Fruit fly (Drosophila melanogaster): Measurements from ENCODE around the gene RpL36A.

Gene RpL36A

DNA sequence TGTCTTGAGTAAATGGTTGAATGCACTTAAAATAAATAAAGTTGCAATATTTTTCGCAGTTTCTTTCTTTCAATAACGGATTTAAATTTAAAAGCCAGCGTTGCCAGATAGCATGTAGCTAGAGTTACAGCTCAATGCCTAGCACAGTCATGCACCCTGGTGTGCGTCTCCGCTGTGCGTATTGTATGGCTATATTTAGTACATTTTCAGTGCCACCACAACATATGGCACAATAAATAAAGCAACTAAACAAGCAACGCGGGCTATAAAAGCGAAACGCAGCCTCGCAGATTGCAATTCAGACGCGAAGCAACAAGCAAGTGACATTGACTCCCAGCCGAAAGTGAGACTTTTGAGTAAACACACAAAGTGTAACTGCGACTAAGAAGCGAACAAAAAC is 44.1 kb downstream of the RpL36A start, which contains the start of gene Sirup (continued):
- TF ChIP-seq chinmo (GFP tag; IDR thresholded peaks at IDR 0.05; ENCODE audit: partially characterized antibody) (peak; percentile 49; the same call in 1 of the 4 replicates), lov (optimal IDR thresholded peaks at IDR 0.05) (no peak), lov (GFP tag; IDR thresholded peaks at IDR 0.05) (no peak), Fer1 (GFP tag; optimal IDR thresholded peaks at IDR 0.05) (peak; percentile 9), Opbp (GFP tag; IDR thresholded peaks at IDR 0.05; ENCODE audit: partially characterized antibody) (peak; percentile 80), CG11696 (GFP tag; IDR thresholded peaks at IDR 0.05) (no peak), Hmr (GFP tag; optimal IDR thresholded peaks at IDR 0.05) (peak; percentile 56), ab (GFP tag; optimal IDR thresholded peaks at IDR 0.05) (no peak), CG3281 (GFP tag; optimal IDR thresholded peaks at IDR 0.05) (no peak), CG9797 (GFP tag; optimal IDR thresholded peaks at IDR 0.05) (peak; percentile 50), CG12236 (GFP tag; optimal IDR thresholded peaks at IDR 0.05) (no peak), ro (GFP tag; IDR thresholded peaks at IDR 0.05) (no peak), CG12104 (GFP tag; optimal IDR thresholded peaks at IDR 0.05) (no peak), pb (GFP tag; optimal IDR thresholded peaks at IDR 0.05) (no peak), br (optimal IDR thresholded peaks at IDR 0.05) (no peak), CG8089 (GFP tag; optimal IDR thresholded peaks at IDR 0.05) (no peak), Dfd (GFP tag; optimal IDR thresholded peaks at IDR 0.05) (no peak), caup (GFP tag; optimal IDR thresholded peaks at IDR 0.05; ENCODE audit: severe bottlenecking) (no peak), E2f2 (GFP tag; IDR thresholded peaks at IDR 0.05) (peak; percentile 94), CG8290 (GFP tag; optimal IDR thresholded peaks at IDR 0.05) (no peak), CG8290 (tag; optimal IDR thresholded peaks at IDR 0.05) (peak in 1 of 2 experiments; percentile 28), CG1603 (tag; optimal IDR thresholded peaks at IDR 0.05) (peak; percentile 60), CG34376 (GFP tag; optimal IDR thresholded peaks at IDR 0.05) (no peak), Doc3 (GFP tag; IDR thresholded peaks at IDR 0.05; ENCODE audit: partially characterized antibody) (no peak), sd (tag; optimal IDR thresholded peaks at IDR 0.05) (no peak), cad (GFP tag; optimal IDR thresholded peaks at IDR 0.05) (peak; percentile 21), CG6683 (GFP tag; optimal IDR thresholded peaks at IDR 0.05) (no peak), Awh (GFP tag; IDR thresholded peaks at IDR 0.05) (no peak), CG2875 (GFP tag; optimal IDR thresholded peaks at IDR 0.05) (no peak), CG10267 (tag; optimal IDR thresholded peaks at IDR 0.05) (peak; percentile 38), gro (GFP tag; optimal IDR thresholded peaks at IDR 0.05) (peak; percentile 21), nmo (GFP tag; optimal IDR thresholded peaks at IDR 0.05) (peak; percentile 43), trem (tag; optimal IDR thresholded peaks at IDR 0.05) (peak; percentile 54), CG6654 (GFP tag; optimal IDR thresholded peaks at IDR 0.05) (no peak), CG31441 (GFP tag; IDR thresholded peaks at IDR 0.05) (no peak), CG11247 (GFP tag; IDR thresholded peaks at IDR 0.05) (peak; percentile 45; the same call in 1 of the 2 replicates), PHDP (tag; optimal IDR thresholded peaks at IDR 0.05) (no peak), croc (GFP tag; conservative IDR thresholded peaks at IDR 0.05) (no peak), CG17328 (GFP tag; IDR thresholded peaks at IDR 0.05) (peak; percentile 35; the same call in 1 of the 2 replicates), dpn (GFP tag; optimal IDR thresholded peaks at IDR 0.05) (no peak), NC2α (GFP tag; optimal IDR thresholded peaks at IDR 0.05) (peak; percentile 15), CG7963 (GFP tag; IDR thresholded peaks at IDR 0.05; ENCODE audit: partially characterized antibody) (no peak), CG9932 (GFP tag; IDR thresholded peaks at IDR 0.05) (peak; percentile 38), Atf6 (GFP tag; IDR thresholded peaks at IDR 0.05) (no peak), CG7556 (GFP tag; optimal IDR thresholded peaks at IDR 0.05) (no peak), amos (GFP tag; IDR thresholded peaks at IDR 0.05; ENCODE audit: partially characterized antibody) (peak; percentile 62; the same call in 1 of the 2 replicates), so (GFP tag; IDR thresholded peaks at IDR 0.05) (peak; percentile 58; the same call in 1 of the 3 replicates), ci (GFP tag; IDR thresholded peaks at IDR 0.05) (peak; percentile 56; the same call in 1 of the 3 replicates), MTF-1 (GFP tag; optimal IDR thresholded peaks at IDR 0.05; ENCODE audit: borderline replicate concordance) (no peak), CG2678 (tag; optimal IDR thresholded peaks at IDR 0.05) (no peak), CG4730 (GFP tag; IDR thresholded peaks at IDR 0.05) (no peak)
